Worm (Caenorhabditis elegans) whole organism, young adult: ENCODE data around the gene srh-234.

Source experiments
- B0019.2 ChIP-seq: fragments of 200-800 bp; sonication (Bioruptor generic); conservative IDR thresholded peaks from 2 replicates; pipeline ENCODE4 v1.3.6; 2022; ENCODE audit warnings: missing genetic modification reagents, missing genetic modification characterization, missing compliant biosample characterization
- F57C9.4 ChIP-seq: sonication (generic microtip); optimal IDR thresholded peaks from 2 replicates; lab custom pipeline; 2017; ENCODE audit warnings: mild to moderate bottlenecking, missing genetic modification characterization, missing compliant biosample characterization
- bed-1 ChIP-seq: fragments of 200-800 bp; sonication (Bioruptor generic); IDR thresholded peaks from 2 replicates; pipeline ENCODE4 v1.3.6; 2022; ENCODE audit warnings: missing genetic modification reagents, missing genetic modification characterization, missing compliant biosample characterization
- nhr-120 ChIP-seq: fragments of 200-800 bp; sonication (Bioruptor generic); IDR thresholded peaks from 2 replicates; pipeline ENCODE4 v1.3.6; 2022; ENCODE audit warnings: missing genetic modification characterization, missing compliant biosample characterization
- nhr-90 ChIP-seq: sonication (generic microtip); optimal IDR thresholded peaks from 2 replicates; lab custom pipeline; 2016; ENCODE audit warnings: missing genotype, mild to moderate bottlenecking, missing genetic modification characterization, missing compliant biosample characterization
- unc-130 ChIP-seq: sonication (generic microtip); optimal IDR thresholded peaks from 2 replicates; lab custom pipeline; 2016; ENCODE audit warnings: missing genetic modification reagents, missing genetic modification characterization, missing compliant biosample characterization

DNA sequence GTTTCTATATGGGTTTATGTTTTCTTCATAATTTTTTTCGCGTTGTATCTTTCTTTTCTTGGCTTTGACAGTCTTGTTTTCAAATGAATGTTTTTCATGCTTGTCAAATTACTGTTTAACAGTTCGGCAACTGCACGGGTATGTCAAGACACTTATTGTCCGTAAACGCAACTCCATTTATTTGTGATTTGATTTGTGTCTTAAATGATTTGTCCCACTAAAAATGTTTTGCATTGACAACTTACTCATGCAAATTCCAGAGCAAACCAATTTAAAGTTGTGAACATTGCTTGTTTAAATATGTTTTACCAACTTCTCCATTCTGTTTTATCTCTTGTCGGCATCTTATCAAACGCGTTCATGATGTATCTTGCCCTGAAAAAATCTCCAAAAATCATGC lies 19.9 kb downstream of the srh-234 start, which contains the start of gene srd-25:
- no peak for TF ChIP-seq unc-130 (GFP tag; lab: Kevin White, UChicago)
- no peak for TF ChIP-seq nhr-90
- TF ChIP-seq nhr-120: no peak
- no peak for TF ChIP-seq bed-1
- no peak for TF ChIP-seq F57C9.4
- TF ChIP-seq B0019.2: no peak
